Fruit fly (Drosophila melanogaster) whole organism, embryonic: ENCODE measurements around the gene Adsl.

Experiments
- Antp ChIP-seq: fragments of 200-800 bp; sonication (Bioruptor generic); optimal IDR thresholded peaks from 3 replicates; lab custom pipeline; 2016; ENCODE audit warnings: missing biosample characterization, missing genetic modification characterization
- Bdp1 ChIP-seq: fragments of 200-800 bp; sonication (Bioruptor generic); optimal IDR thresholded peaks from 3 replicates; lab custom pipeline; 2016; ENCODE audit warnings: missing biosample characterization, missing genetic modification characterization
- CG11696 ChIP-seq: fragments of 200-800 bp; sonication (Bioruptor generic); IDR thresholded peaks from 2 replicates; pipeline ENCODE4 v1.3.6; 2022; ENCODE audit warnings: missing biosample characterization, missing genetic modification characterization
- CG12769 ChIP-seq: fragments of 200-800 bp; sonication (Bioruptor generic); optimal IDR thresholded peaks from 2 replicates; lab custom pipeline; 2019; ENCODE audit warnings: missing biosample characterization, mild to moderate bottlenecking, missing genetic modification characterization, moderate library complexity
- CG12942 ChIP-seq: fragments of 200-800 bp; sonication (Bioruptor generic); optimal IDR thresholded peaks from 3 replicates; lab custom pipeline; 2016; ENCODE audit warnings: missing biosample characterization, missing genetic modification characterization
- CG13424 ChIP-seq: fragments of 200-800 bp; sonication (Bioruptor generic); optimal IDR thresholded peaks from 2 replicates; lab custom pipeline; 2019; ENCODE audit warnings: missing biosample characterization, mild to moderate bottlenecking, missing genetic modification characterization, moderate library complexity
- CG15269 ChIP-seq: fragments of 200-800 bp; sonication (Bioruptor generic); optimal IDR thresholded peaks from 2 replicates; lab custom pipeline; 2018; ENCODE audit warnings: missing biosample characterization, mild to moderate bottlenecking, missing genetic modification characterization, moderate library complexity
- CG1603 ChIP-seq: fragments of 200-800 bp; sonication (Bioruptor generic); optimal IDR thresholded peaks from 2 replicates; lab custom pipeline; 2019; ENCODE audit warnings: missing biosample characterization, mild to moderate bottlenecking, missing genetic modification characterization, moderate library complexity
- CG17829 ChIP-seq: fragments of 200-800 bp; optimal IDR thresholded peaks from 2 replicates; lab custom pipeline; 2019; ENCODE audit warnings: missing biosample characterization, mild to moderate bottlenecking, missing genetic modification characterization, moderate library complexity
- CG18619 ChIP-seq: fragments of 200-800 bp; sonication (Bioruptor generic); optimal IDR thresholded peaks from 3 replicates; lab custom pipeline; 2017; ENCODE audit warnings: missing biosample characterization, mild to moderate bottlenecking, missing genetic modification characterization
- CG32532 ChIP-seq: fragments of 200-800 bp; sonication (Bioruptor generic); IDR thresholded peaks from 2 replicates; pipeline ENCODE4 v1.3.6; 2022; ENCODE audit warnings: missing biosample characterization, missing genetic modification characterization
- CG33557 ChIP-seq: fragments of 200-800 bp; sonication (Bioruptor generic); optimal IDR thresholded peaks from 2 replicates; lab custom pipeline; 2019; ENCODE audit warnings: missing biosample characterization, mild to moderate bottlenecking, missing genetic modification characterization, moderate library complexity
- CG3847 ChIP-seq: fragments of 200-800 bp; sonication (Bioruptor generic); IDR thresholded peaks from 2 replicates; pipeline ENCODE4 v1.3.6; 2022; ENCODE audit warnings: missing biosample characterization, missing genetic modification characterization
- CG4328 ChIP-seq: fragments of 200-800 bp; sonication (Bioruptor generic); optimal IDR thresholded peaks from 3 replicates; lab custom pipeline; 2017; ENCODE audit warnings: missing biosample characterization, missing genetic modification reagents, missing genetic modification characterization
- CG4707 ChIP-seq: fragments of 200-800 bp; sonication (Bioruptor generic); optimal IDR thresholded peaks from 2 replicates; lab custom pipeline; 2018; ENCODE audit warnings: missing biosample characterization, mild to moderate bottlenecking, missing genetic modification characterization, moderate library complexity
- CG6854 ChIP-seq: fragments of 200-800 bp; sonication (Bioruptor generic); optimal IDR thresholded peaks from 3 replicates; lab custom pipeline; 2017; ENCODE audit warnings: missing biosample characterization, mild to moderate bottlenecking, missing genetic modification characterization
- CG7839 ChIP-seq: fragments of 200-800 bp; sonication (Bioruptor generic); optimal IDR thresholded peaks from 3 replicates; lab custom pipeline; 2018; ENCODE audit warnings: missing biosample characterization, mild to moderate bottlenecking, missing genetic modification characterization, moderate library complexity
- CG8089 ChIP-seq: fragments of 200-800 bp; sonication (Bioruptor generic); optimal IDR thresholded peaks from 3 replicates; lab custom pipeline; 2016; ENCODE audit warnings: missing biosample characterization, missing genetic modification characterization
- CG8478 ChIP-seq: fragments of >200 bp; optimal IDR thresholded peaks from 2 replicates; lab custom pipeline; 2018
- CG9727 ChIP-seq: fragments of 200-800 bp; sonication (Bioruptor generic); optimal IDR thresholded peaks from 3 replicates; lab custom pipeline; 2017; ENCODE audit warnings: missing biosample characterization, mild to moderate bottlenecking, missing genetic modification characterization
- Hr3 ChIP-seq: fragments of 200-800 bp; sonication (Bioruptor generic); optimal IDR thresholded peaks from 3 replicates; lab custom pipeline; 2016; ENCODE audit warnings: missing biosample characterization, missing genetic modification characterization
- Hr51 ChIP-seq, 2 experiments: fragments of 200-800 bp; sonication (Bioruptor generic); optimal IDR thresholded peaks; 2 replicates in 1 of 2; 3 replicates in 1 of 2; lab custom pipeline; 2016 to 2018; ENCODE audit warnings: missing biosample characterization in 2 of 2, missing genetic modification characterization in 2 of 2, mild to moderate bottlenecking in 1 of 2, moderate library complexity in 1 of 2
- Med ChIP-seq: fragments of 200-800 bp; sonication (Bioruptor generic); peaks from one replicate; lab custom pipeline; 2016; ENCODE audit warnings: missing biosample characterization, missing genetic modification characterization, mild to moderate bottlenecking, inconsistent platforms, moderate library complexity
- NK7.1 ChIP-seq: fragments of 200-800 bp; sonication (Bioruptor generic); optimal IDR thresholded peaks from 3 replicates; lab custom pipeline; 2016; ENCODE audit warnings: missing biosample characterization, missing genetic modification characterization
- Neu2 ChIP-seq: fragments of 200-800 bp; sonication (Bioruptor generic); optimal IDR thresholded peaks from 3 replicates; lab custom pipeline; 2016; ENCODE audit warnings: missing biosample characterization, missing genetic modification characterization, borderline replicate concordance
- Taf1 ChIP-seq: fragments of 200-800 bp; sonication (Bioruptor generic); IDR thresholded peaks from 2 replicates; pipeline ENCODE4 v1.3.6; 2022; ENCODE audit warnings: missing biosample characterization, missing genetic modification characterization
- Tbp ChIP-seq: fragments of >200 bp; optimal IDR thresholded peaks from 2 replicates; lab custom pipeline; 2018; ENCODE audit warnings: missing biosample characterization, missing genetic modification characterization
- Trl ChIP-seq, 3 experiments: fragments of >200 bp in 2 of 3; fragments of 200-800 bp in 1 of 3; sonication (Bioruptor generic) in 1 of 3; optimal IDR thresholded peaks; 2 replicates in 1 of 3; 3 replicates in 2 of 3; lab custom pipeline; 2016 to 2017; ENCODE audit warnings: missing biosample characterization in 1 of 3, missing genetic modification characterization in 1 of 3
- bbx ChIP-seq: fragments of 200-800 bp; sonication (Bioruptor generic); IDR thresholded peaks from 2 replicates; pipeline ENCODE4 v1.3.6; 2022; ENCODE audit warnings: missing biosample characterization, missing genetic modification characterization; ENCODE audit not compliant: partially characterized antibody
- chm ChIP-seq: fragments of 200-800 bp; sonication (Bioruptor generic); IDR thresholded peaks from 2 replicates; pipeline ENCODE4 v1.3.6; 2022; ENCODE audit warnings: missing biosample characterization, missing genetic modification characterization
- crol ChIP-seq: fragments of 200-800 bp; sonication (Bioruptor generic); IDR thresholded peaks from 2 replicates; pipeline ENCODE4 v1.3.6; 2022; ENCODE audit warnings: missing biosample characterization, missing genetic modification characterization
- cwo ChIP-seq: fragments of 200-800 bp; sonication (Bioruptor generic); optimal IDR thresholded peaks from 3 replicates; lab custom pipeline; 2017; ENCODE audit warnings: missing biosample characterization, missing genetic modification characterization, mild to moderate bottlenecking, moderate library complexity, missing genetic modification reagents
- dan ChIP-seq: fragments of 200-800 bp; sonication (Bioruptor generic); IDR thresholded peaks from 2 replicates; pipeline ENCODE4 v1.3.6; 2022; ENCODE audit warnings: missing biosample characterization, missing genetic modification characterization
- gt ChIP-seq: fragments of 200-800 bp; sonication (Bioruptor generic); IDR thresholded peaks from 2 replicates; pipeline ENCODE4 v1.3.6; 2022; ENCODE audit warnings: missing biosample characterization, missing genetic modification characterization
- hkb ChIP-seq, 2 experiments: fragments of 200-800 bp in 1 of 2; fragments of >200 bp in 1 of 2; sonication (Bioruptor generic) in 1 of 2; IDR thresholded peaks in 1 of 2; optimal IDR thresholded peaks in 1 of 2; 2 replicates each; pipeline versions ENCODE4 v1.3.6 to Lab custom; 2017 to 2022; ENCODE audit warnings: missing biosample characterization in 1 of 2, missing genetic modification characterization in 1 of 2
- jing ChIP-seq: fragments of 200-800 bp; sonication (Bioruptor generic); optimal IDR thresholded peaks from 2 replicates; lab custom pipeline; 2018; ENCODE audit warnings: missing biosample characterization, mild to moderate bottlenecking, missing genetic modification characterization
- jumu ChIP-seq: fragments of 200-800 bp; sonication (Bioruptor generic); optimal IDR thresholded peaks from 3 replicates; lab custom pipeline; 2016; ENCODE audit warnings: missing biosample characterization, missing genetic modification characterization
- kah ChIP-seq: fragments of 200-800 bp; sonication (Bioruptor generic); optimal IDR thresholded peaks from 2 replicates; lab custom pipeline; 2018; ENCODE audit warnings: missing biosample characterization, mild to moderate bottlenecking, missing genetic modification characterization
- klu ChIP-seq: fragments of 200-800 bp; sonication (Bioruptor generic); IDR thresholded peaks from 2 replicates; pipeline ENCODE4 v1.3.6; 2022; ENCODE audit warnings: missing biosample characterization, missing genetic modification characterization
- lbe ChIP-seq: fragments of 200-800 bp; sonication (Bioruptor generic); optimal IDR thresholded peaks from 2 replicates; lab custom pipeline; 2016; ENCODE audit warnings: missing biosample characterization, mild to moderate bottlenecking, missing genetic modification characterization
- odd ChIP-seq: fragments of 200-800 bp; sonication (Bioruptor generic); optimal IDR thresholded peaks from 2 replicates; lab custom pipeline; 2017; ENCODE audit warnings: missing biosample characterization, mild to moderate bottlenecking, missing genetic modification characterization
- sim ChIP-seq: fragments of 200-800 bp; sonication (Bioruptor generic); IDR thresholded peaks from 2 replicates; pipeline ENCODE4 v1.3.6; 2022; ENCODE audit warnings: missing biosample characterization, missing genetic modification characterization
- sisA ChIP-seq: fragments of 200-800 bp; sonication (Bioruptor generic); IDR thresholded peaks from 2 replicates; pipeline ENCODE4 v1.3.6; 2022; ENCODE audit warnings: missing biosample characterization, missing genetic modification characterization
- trem ChIP-seq: fragments of 200-800 bp; optimal IDR thresholded peaks from 3 replicates; lab custom pipeline; 2019; ENCODE audit warnings: missing biosample characterization, mild to moderate bottlenecking, missing genetic modification characterization, moderate library complexity
- twi ChIP-seq: fragments of 200-800 bp; optimal IDR thresholded peaks from 2 replicates; lab custom pipeline; 2019; ENCODE audit warnings: missing biosample characterization, mild to moderate bottlenecking, missing genetic modification characterization, moderate library complexity
- unpg ChIP-seq: fragments of 200-800 bp; sonication (Bioruptor generic); optimal IDR thresholded peaks from 3 replicates; lab custom pipeline; 2018; ENCODE audit warnings: missing biosample characterization, mild to moderate bottlenecking, missing genetic modification characterization, moderate library complexity
- wdn ChIP-seq: fragments of 200-800 bp; sonication (Bioruptor generic); IDR thresholded peaks from 2 replicates; pipeline ENCODE4 v1.3.6; 2022; ENCODE audit warnings: missing biosample characterization, missing genetic modification characterization
- wek ChIP-seq: fragments of 200-800 bp; sonication (Bioruptor generic); optimal IDR thresholded peaks from 3 replicates; lab custom pipeline; 2018; ENCODE audit warnings: missing biosample characterization, mild to moderate bottlenecking, missing genetic modification characterization, moderate library complexity

The Adsl gene

dm6 chr3R:17065018-17065784 lies 44.3 kb upstream of the Adsl start (continued):
- no peak for TF ChIP-seq Tbp (GFP tag; lab: Kevin White, UChicago)
- 0 out of 2 replicates have a peak, but pooled peaks have one; percentile 46 for TF ChIP-seq gt (GFP tag; lab: Robert Waterston, UW)
- TF ChIP-seq CG7839 (tag; lab: Kevin White, UChicago) = peak; percentile 95
- peak; percentile 45 for TF ChIP-seq bbx (GFP tag; lab: Robert Waterston, UW)
- TF ChIP-seq cwo (GFP tag; lab: Kevin White, UChicago) = peak; percentile 93
- peak; percentile 88 for TF ChIP-seq sisA (GFP tag; lab: Robert Waterston, UW)
- peak; percentile 92 for TF ChIP-seq CG18619
- TF ChIP-seq klu = peak; percentile 79
- peak; percentile 88 for TF ChIP-seq CG6854 (GFP tag; lab: Kevin White, UChicago)
- TF ChIP-seq CG9727 (GFP tag; lab: Kevin White, UChicago) = peak; percentile 93
- TF ChIP-seq Taf1 (GFP tag; lab: Robert Waterston, UW) = peak; percentile 65; the same call in 1 of the 2 replicates
- peak; percentile 84 for TF ChIP-seq wdn
- TF ChIP-seq lbe (GFP tag; lab: Kevin White, UChicago) = peak; percentile 96
- peak; percentile 98 for TF ChIP-seq Med
- peak; percentile 86 for TF ChIP-seq CG4328 (GFP tag; lab: Kevin White, UChicago)
- peak; percentile 96 for TF ChIP-seq CG1603
- peak; percentile 79 for TF ChIP-seq Bdp1 (GFP tag; lab: Kevin White, UChicago)
- TF ChIP-seq CG12942 (GFP tag; lab: Kevin White, UChicago) = peak; percentile 85
- TF ChIP-seq twi = peak; percentile 74
- TF ChIP-seq CG17829 = peak; percentile 95
- no peak for TF ChIP-seq dan
- TF ChIP-seq CG3847 (GFP tag; lab: Robert Waterston, UW) = peak; percentile 85
- TF ChIP-seq Trl (optimal IDR thresholded peaks at IDR 0.05; lab: Kevin White, UChicago) = peak; percentile 71 to 96
- TF ChIP-seq Trl (GFP tag; optimal IDR thresholded peaks at IDR 0.05; lab: Kevin White, UChicago) = peak; percentile 89
- peak; percentile 94 for TF ChIP-seq CG15269 (tag; lab: Kevin White, UChicago)
- peak; percentile 95 for TF ChIP-seq Hr3
- peak; percentile 90 for TF ChIP-seq jing (GFP tag; lab: Kevin White, UChicago)
- peak; percentile 85 for TF ChIP-seq NK7.1 (GFP tag; lab: Kevin White, UChicago)
- peak; percentile 75 for TF ChIP-seq CG33557 (GFP tag; lab: Kevin White, UChicago)
- peak; percentile 15; the same call in 1 of the 2 replicates for TF ChIP-seq sim (GFP tag; lab: Robert Waterston, UW)
- TF ChIP-seq CG8478 (lab: Kevin White, UChicago) = no peak
- TF ChIP-seq CG12769 (tag; lab: Kevin White, UChicago) = peak; percentile 96
- peak; percentile 72 for TF ChIP-seq CG4707 (GFP tag; lab: Kevin White, UChicago)
- TF ChIP-seq chm (GFP tag; lab: Robert Waterston, UW) = peak; percentile 54; the same call in 1 of the 2 replicates
- peak; percentile 69 for TF ChIP-seq CG8089 (GFP tag; lab: Kevin White, UChicago)
- TF ChIP-seq unpg = peak; percentile 97
- peak; percentile 90 for TF ChIP-seq jumu (GFP tag; lab: Kevin White, UChicago)
- peak; percentile 91 for TF ChIP-seq trem (tag; lab: Kevin White, UChicago)
- TF ChIP-seq crol (GFP tag; lab: Robert Waterston, UW) = peak; percentile 98
- peak; percentile 87 for TF ChIP-seq CG32532 (GFP tag; lab: Robert Waterston, UW)
- peak; percentile 95 for TF ChIP-seq CG13424 (tag; lab: Kevin White, UChicago)
- peak; percentile 87 for TF ChIP-seq Antp (GFP tag; lab: Kevin White, UChicago)
- TF ChIP-seq Neu2 = peak; percentile 56
- TF ChIP-seq odd (GFP tag; lab: Kevin White, UChicago) = peak; percentile 87
- TF ChIP-seq hkb (optimal IDR thresholded peaks at IDR 0.05; lab: Kevin White, UChicago) = no peak
- peak; percentile 91 for TF ChIP-seq hkb (GFP tag; IDR thresholded peaks at IDR 0.05; lab: Robert Waterston, UW)
- peak; percentile 82 to 97 for TF ChIP-seq Hr51 (GFP tag; optimal IDR thresholded peaks at IDR 0.05; lab: Kevin White, UChicago)
- peak; percentile 82 for TF ChIP-seq kah
- TF ChIP-seq CG11696 (GFP tag; lab: Robert Waterston, UW) = peak; percentile 74
- TF ChIP-seq wek (GFP tag; lab: Kevin White, UChicago) = peak; percentile 77
